Worm (Caenorhabditis elegans): ENCODE measurements around the gene F43E12.1.

ce11 chrX:7170575-7171297 is 6.7 kb upstream of the F43E12.1 start, which contains the start of gene bar-1:
- TF ChIP-seq cog-1 (tag; optimal IDR thresholded peaks at IDR 0.05) (no peak), tab-1 (GFP tag; IDR thresholded peaks at IDR 0.05) (no peak), flt-1 (GFP tag; IDR thresholded peaks at IDR 0.05) (no peak), ztf-29 (GFP tag; IDR thresholded peaks at IDR 0.05) (no peak), T22C8.4 (GFP tag; IDR thresholded peaks at IDR 0.05) (no peak)
